Worm (Caenorhabditis elegans) whole organism, midembryonic: ENCODE measurements around the gene pmp-5.

Experiments
- T22C8.4 ChIP-seq: fragments of 200-800 bp; sonication (Bioruptor generic); IDR thresholded peaks from 2 replicates; pipeline ENCODE4 v1.3.6; 2022; ENCODE audit warnings: missing genetic modification characterization, missing compliant biosample characterization
- klf-2 ChIP-seq: fragments of 200-800 bp; sonication (Bioruptor generic); conservative IDR thresholded peaks from 2 replicates; pipeline ENCODE4 v1.3.6; 2022; ENCODE audit warnings: missing genetic modification reagents, missing genetic modification characterization, missing compliant biosample characterization
- med-1 ChIP-seq: sonication (generic microtip); optimal IDR thresholded peaks from 2 replicates; lab custom pipeline; 2017; ENCODE audit warnings: missing genetic modification characterization, mild to moderate bottlenecking, missing compliant biosample characterization, antibody characterized with exemption, missing genetic modification reagents; ENCODE audit not compliant: insufficient read depth
- ref-1 ChIP-seq: fragments of 200-800 bp; sonication (Bioruptor generic); conservative IDR thresholded peaks from 2 replicates; pipeline ENCODE4 v1.3.6; 2022; ENCODE audit warnings: missing genetic modification reagents, missing genetic modification characterization, missing compliant biosample characterization
- ztf-23 ChIP-seq: fragments of 200-800 bp; sonication (Bioruptor generic); IDR thresholded peaks from 2 replicates; pipeline ENCODE4 v1.3.6; 2022; ENCODE audit warnings: missing genetic modification reagents, missing genetic modification characterization, missing compliant biosample characterization

DNA sequence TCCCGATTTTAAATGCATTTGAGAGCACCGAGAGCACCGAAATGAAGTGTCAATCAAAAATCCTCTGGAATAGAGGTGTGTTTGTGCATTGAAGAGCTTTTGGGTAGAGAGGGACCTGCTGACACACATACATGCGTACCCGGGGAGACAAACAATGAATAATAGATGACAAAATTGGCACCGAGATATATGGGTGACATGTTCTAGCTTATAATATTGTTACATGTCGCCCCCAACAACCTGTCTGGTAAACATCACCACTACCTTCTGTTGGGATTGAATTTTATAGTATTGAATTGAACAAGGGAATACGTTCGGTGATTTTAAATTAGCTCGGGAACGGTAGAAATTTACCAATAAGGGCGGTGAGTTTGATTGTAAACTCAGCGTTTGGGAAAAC lies 18.1 kb upstream of the pmp-5 start:
- TF ChIP-seq klf-2 (GFP tag; lab: Robert Waterston, UW) (no peak), T22C8.4 (no peak), med-1 (no peak), ref-1 (no peak), ztf-23 (GFP tag; lab: Robert Waterston, UW) (no peak)
